Fruit fly (Drosophila melanogaster) whole organism: ENCODE measurements around the gene CG46309.

Source experiments
- CG8478 ChIP-seq: fragments of >200 bp; optimal IDR thresholded peaks from 2 replicates; lab custom pipeline; 2018; ENCODE audit warnings: inconsistent platforms
- pan ChIP-seq: fragments of >200 bp; optimal IDR thresholded peaks from 2 replicates; lab custom pipeline; 2017
- psq ChIP-seq: fragments of >200 bp; optimal IDR thresholded peaks from 2 replicates; lab custom pipeline; 2017
- usp ChIP-seq: fragments of >200 bp; optimal IDR thresholded peaks from 2 replicates; lab custom pipeline; 2017; ENCODE audit warnings: missing biosample characterization, missing genetic modification characterization, mixed read lengths

DNA sequence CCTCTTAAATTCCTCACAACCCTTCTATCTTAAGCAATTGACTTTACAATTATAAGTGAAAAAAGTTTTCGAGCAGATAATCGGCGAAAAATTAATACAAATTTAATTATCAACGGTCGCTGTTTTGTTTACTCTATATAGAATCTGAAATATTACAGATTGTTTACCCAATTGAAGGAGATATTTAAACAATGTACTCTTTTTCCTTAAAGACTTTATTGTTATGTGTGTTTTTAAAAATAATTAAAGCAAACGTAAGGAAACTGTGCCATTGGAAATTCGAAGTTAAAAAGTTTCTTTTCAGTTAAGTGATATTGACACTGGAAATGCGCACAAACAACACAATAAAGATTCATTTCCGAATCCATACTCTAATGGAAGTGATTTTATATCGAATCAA is 9.9 kb downstream of the CG46309 start, which contains the start of gene CG42818:
- TF ChIP-seq psq (lab: Kevin White, UChicago), result no peak
- no peak for TF ChIP-seq usp
- no peak for TF ChIP-seq pan (lab: Kevin White, UChicago)
- no peak for TF ChIP-seq CG8478 (lab: Kevin White, UChicago)
